Worm (Caenorhabditis elegans) whole organism, young adult: ENCODE results near the gene srg-3.

Experiments
- B0035.1 ChIP-seq: sonication (generic microtip); optimal IDR thresholded peaks from 2 replicates; lab custom pipeline; 2016; ENCODE audit warnings: missing genetic modification characterization, mild to moderate bottlenecking, missing compliant biosample characterization, missing genotype, missing genetic modification reagents
- B0336.3 ChIP-seq: fragments of 200-800 bp; sonication (Bioruptor generic); IDR thresholded peaks from 2 replicates; pipeline ENCODE4 v1.3.6; 2022; ENCODE audit warnings: missing genetic modification characterization, missing compliant biosample characterization
- C17E4.6 ChIP-seq: fragments of 200-800 bp; sonication (Bioruptor generic); IDR thresholded peaks from 2 replicates; pipeline ENCODE4 v1.3.6; 2022; ENCODE audit warnings: missing genetic modification reagents, missing genetic modification characterization, missing compliant biosample characterization
- D2030.7 ChIP-seq: fragments of 200-800 bp; sonication (Bioruptor generic); IDR thresholded peaks from 2 replicates; pipeline ENCODE4 v1.3.6; 2022; ENCODE audit warnings: missing genetic modification reagents, missing genetic modification characterization, missing compliant biosample characterization
- F22D6.2 ChIP-seq: sonication (generic microtip); optimal IDR thresholded peaks from 2 replicates; lab custom pipeline; 2016; ENCODE audit warnings: mild to moderate bottlenecking, missing genetic modification characterization, missing compliant biosample characterization
- Y53F4B.3 ChIP-seq: fragments of 200-800 bp; sonication (Bioruptor generic); IDR thresholded peaks from 2 replicates; pipeline ENCODE4 v1.3.6; 2022; ENCODE audit warnings: missing genetic modification reagents, missing genetic modification characterization, missing compliant biosample characterization
- Y53G8AR.9 ChIP-seq: fragments of 200-800 bp; sonication (Bioruptor generic); conservative IDR thresholded peaks from 2 replicates; pipeline ENCODE4 v1.3.6; 2022; ENCODE audit warnings: missing genetic modification reagents, missing genetic modification characterization, missing compliant biosample characterization
- Y79H2A.3 ChIP-seq: fragments of 200-800 bp; sonication (Bioruptor generic); conservative IDR thresholded peaks from 2 replicates; pipeline ENCODE4 v1.3.6; 2022; ENCODE audit warnings: missing genetic modification reagents, missing genetic modification characterization, missing compliant biosample characterization
- Y95B8A.8 ChIP-seq: fragments of 200-800 bp; sonication (Bioruptor generic); IDR thresholded peaks from 2 replicates; pipeline ENCODE4 v1.3.6; 2022; ENCODE audit warnings: missing genetic modification reagents, missing genetic modification characterization, missing compliant biosample characterization
- aptf-2 ChIP-seq: fragments of 200-800 bp; sonication (Bioruptor generic); conservative IDR thresholded peaks from 2 replicates; pipeline ENCODE4 v1.3.6; 2022; ENCODE audit warnings: missing genetic modification reagents, missing genetic modification characterization, missing compliant biosample characterization
- attf-3 ChIP-seq: fragments of 200-800 bp; sonication (Bioruptor generic); conservative IDR thresholded peaks from 2 replicates; pipeline ENCODE4 v1.3.6; 2022; ENCODE audit warnings: missing genetic modification reagents, missing genetic modification characterization, missing compliant biosample characterization
- ceh-100 ChIP-seq: fragments of 200-800 bp; sonication (Bioruptor generic); IDR thresholded peaks from 2 replicates; pipeline ENCODE4 v1.3.6; 2022; ENCODE audit warnings: missing genetic modification reagents, missing genetic modification characterization, missing compliant biosample characterization
- ceh-27 ChIP-seq: fragments of 200-800 bp; sonication (Bioruptor generic); optimal IDR thresholded peaks from 2 replicates; lab custom pipeline; 2018; ENCODE audit warnings: mild to moderate bottlenecking, missing genetic modification characterization, moderate library complexity, missing compliant biosample characterization
- chd-7 ChIP-seq: sonication (generic microtip); optimal IDR thresholded peaks from 2 replicates; lab custom pipeline; 2016; ENCODE audit warnings: mild to moderate bottlenecking, missing genetic modification characterization, moderate library complexity, missing compliant biosample characterization
- die-1 ChIP-seq: sonication (generic microtip); optimal IDR thresholded peaks from 2 replicates; lab custom pipeline; 2016; ENCODE audit warnings: missing genotype, mild to moderate bottlenecking, missing genetic modification characterization, missing compliant biosample characterization
- dox-1 ChIP-seq: fragments of 200-800 bp; sonication (Bioruptor generic); IDR thresholded peaks from 2 replicates; pipeline ENCODE4 v1.3.6; 2022; ENCODE audit warnings: missing genetic modification reagents, missing genetic modification characterization, missing compliant biosample characterization
- dpl-1 ChIP-seq: fragments of 150-350 bp; optimal IDR thresholded peaks from 2 replicates; lab custom pipeline; 2014; ENCODE audit warnings: missing biosample characterization, missing genetic modification reagents, missing genetic modification characterization
- efl-1 ChIP-seq: fragments of 150-350 bp; optimal IDR thresholded peaks from 2 replicates; lab custom pipeline; 2014; ENCODE audit warnings: missing biosample characterization, missing genetic modification reagents, missing genetic modification characterization
- egl-44 ChIP-seq: fragments of 200-800 bp; sonication (Bioruptor generic); IDR thresholded peaks from 2 replicates; pipeline ENCODE4 v1.3.6; 2022; ENCODE audit warnings: missing genetic modification reagents, missing genetic modification characterization, missing compliant biosample characterization
- egrh-3 ChIP-seq: fragments of 200-800 bp; sonication (Bioruptor generic); IDR thresholded peaks from 2 replicates; pipeline ENCODE4 v1.3.6; 2022; ENCODE audit warnings: missing genetic modification reagents, missing genetic modification characterization, missing compliant biosample characterization
- ekl-4 ChIP-seq: fragments of 200-800 bp; sonication (Bioruptor generic); IDR thresholded peaks from 2 replicates; pipeline ENCODE4 v1.3.6; 2022; ENCODE audit warnings: missing genetic modification reagents, missing genetic modification characterization, missing compliant biosample characterization
- hmg-1.2 ChIP-seq: fragments of 200-800 bp; sonication (Bioruptor generic); IDR thresholded peaks from 2 replicates; pipeline ENCODE4 v1.3.6; 2022; ENCODE audit warnings: missing genetic modification reagents, missing genetic modification characterization, missing compliant biosample characterization
- let-526 ChIP-seq: fragments of 200-800 bp; sonication (Bioruptor generic); IDR thresholded peaks from 2 replicates; pipeline ENCODE4 v1.3.6; 2022; ENCODE audit warnings: missing genetic modification reagents, missing genetic modification characterization, missing compliant biosample characterization
- let-607 ChIP-seq, 2 experiments: fragments of 200-800 bp in 1 of 2; sonication (Bioruptor generic) in 1 of 2; sonication (generic microtip) in 1 of 2; optimal IDR thresholded peaks; 2 replicates each; lab custom pipeline; 2016 to 2018; ENCODE audit warnings: mild to moderate bottlenecking in 2 of 2, missing compliant biosample characterization in 2 of 2, missing genetic modification characterization in 2 of 2, moderate library complexity in 2 of 2, missing genotype in 1 of 2
- lin-26 ChIP-seq: fragments of 200-800 bp; sonication (Bioruptor generic); IDR thresholded peaks from 2 replicates; pipeline ENCODE4 v1.3.6; 2022; ENCODE audit warnings: missing genetic modification reagents, missing genetic modification characterization, missing compliant biosample characterization
- lir-1 ChIP-seq: fragments of 200-800 bp; sonication (Bioruptor generic); conservative IDR thresholded peaks from 2 replicates; pipeline ENCODE4 v1.3.6; 2022; ENCODE audit warnings: missing genetic modification reagents, missing genetic modification characterization, missing compliant biosample characterization
- lsl-1 ChIP-seq: fragments of 200-800 bp; sonication (Bioruptor generic); optimal IDR thresholded peaks from 2 replicates; lab custom pipeline; 2018; ENCODE audit warnings: mild to moderate bottlenecking, missing genetic modification characterization, moderate library complexity, missing compliant biosample characterization
- madf-6 ChIP-seq: fragments of 200-800 bp; sonication (Bioruptor generic); IDR thresholded peaks from 2 replicates; pipeline ENCODE4 v1.3.6; 2022; ENCODE audit warnings: missing genetic modification reagents, missing genetic modification characterization, missing compliant biosample characterization
- mel-28 ChIP-seq: sonication (generic microtip); optimal IDR thresholded peaks from 2 replicates; lab custom pipeline; 2016; ENCODE audit warnings: borderline replicate concordance, mild to moderate bottlenecking, missing genetic modification characterization, missing compliant biosample characterization
- mxl-1 ChIP-seq: sonication (generic microtip); optimal IDR thresholded peaks from 2 replicates; lab custom pipeline; 2016; ENCODE audit warnings: missing genetic modification characterization, missing compliant biosample characterization
- nfyb-1 ChIP-seq: fragments of 200-800 bp; sonication (Bioruptor generic); IDR thresholded peaks from 2 replicates; pipeline ENCODE4 v1.3.6; 2022; ENCODE audit warnings: missing genetic modification reagents, missing genetic modification characterization, missing compliant biosample characterization
- nhr-80 ChIP-seq: sonication (generic microtip); optimal IDR thresholded peaks from 2 replicates; lab custom pipeline; 2016; ENCODE audit warnings: missing genetic modification characterization, missing compliant biosample characterization
- repo-1 ChIP-seq: sonication (generic microtip); optimal IDR thresholded peaks from 2 replicates; lab custom pipeline; 2017; ENCODE audit warnings: mild to moderate bottlenecking, missing genetic modification characterization, missing compliant biosample characterization
- sptf-2 ChIP-seq: fragments of 200-800 bp; sonication (Bioruptor generic); optimal IDR thresholded peaks from 2 replicates; lab custom pipeline; 2018; ENCODE audit warnings: mild to moderate bottlenecking, missing genetic modification characterization, missing compliant biosample characterization
- tbx-9 ChIP-seq: sonication (generic microtip); optimal IDR thresholded peaks from 2 replicates; lab custom pipeline; 2016; ENCODE audit warnings: borderline replicate concordance, missing genetic modification characterization, inconsistent platforms, missing compliant biosample characterization
- xnd-1 ChIP-seq: sonication (generic microtip); optimal IDR thresholded peaks from 2 replicates; lab custom pipeline; 2016; ENCODE audit warnings: missing genotype, missing genetic modification reagents, missing genetic modification characterization, missing compliant biosample characterization
- ztf-25 ChIP-seq: fragments of 200-800 bp; sonication (Bioruptor generic); IDR thresholded peaks from 2 replicates; pipeline ENCODE4 v1.3.6; 2022; ENCODE audit warnings: missing genetic modification reagents, missing genetic modification characterization, missing compliant biosample characterization
- ztf-26 ChIP-seq: sonication (generic microtip); optimal IDR thresholded peaks from 2 replicates; lab custom pipeline; 2017; ENCODE audit warnings: missing genetic modification characterization, missing compliant biosample characterization
- ztf-3 ChIP-seq: fragments of 200-800 bp; sonication (Bioruptor generic); optimal IDR thresholded peaks from 2 replicates; lab custom pipeline; 2018; ENCODE audit warnings: mild to moderate bottlenecking, missing genetic modification characterization, missing compliant biosample characterization

The srg-3 gene

DNA sequence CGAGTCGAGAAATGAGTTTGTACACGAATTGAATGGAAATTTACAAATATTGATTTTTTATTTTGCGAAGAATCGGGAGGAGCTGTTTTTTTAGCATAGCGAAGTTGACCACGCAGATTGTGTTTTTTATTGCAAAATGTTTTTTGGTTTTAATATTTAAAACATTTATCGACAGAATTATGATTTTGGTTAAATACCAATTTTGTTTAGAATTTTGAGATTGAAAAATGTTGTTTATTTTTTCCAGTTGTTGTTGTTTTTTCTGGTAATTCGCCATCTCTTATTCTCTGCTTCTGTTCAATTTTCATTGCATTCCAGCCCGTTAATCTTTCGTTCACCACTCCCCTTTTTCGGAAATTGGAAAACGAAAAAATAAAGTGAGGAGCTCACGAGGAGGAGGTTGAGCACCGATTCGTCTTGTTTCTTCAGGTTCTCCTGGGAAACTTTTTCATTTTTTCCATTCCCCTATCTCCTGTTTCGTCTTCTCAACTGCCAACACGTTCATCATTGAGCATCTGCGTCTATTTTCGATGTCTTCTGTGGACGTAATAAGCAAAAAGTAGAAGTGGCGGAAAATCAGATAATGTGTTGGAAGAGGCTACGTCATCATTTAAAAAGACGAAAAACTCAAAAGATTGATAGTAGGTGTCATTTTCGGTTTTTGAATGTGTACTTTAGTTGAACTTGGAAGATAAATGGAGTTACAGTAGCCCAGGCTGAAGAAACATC lies 26.0 kb upstream of the srg-3 start, which contains the start of gene F47D12.7:
TSS of gene F47D12.7 (minus strand) at position 51 of the 729 bp plus-strand sequence.
- TF ChIP-seq nhr-80, result no peak
- TF ChIP-seq nfyb-1 (GFP tag; lab: Robert Waterston, UW), result no peak
- TF ChIP-seq repo-1 (tag; lab: Kevin White, UChicago), result no peak
- TF ChIP-seq Y79H2A.3 (GFP tag; lab: Robert Waterston, UW), result no peak
- TF ChIP-seq Y95B8A.8 (GFP tag; lab: Robert Waterston, UW), result no peak
- TF ChIP-seq madf-6 (GFP tag; lab: Robert Waterston, UW), result no peak
- no peak for TF ChIP-seq dox-1 (GFP tag; lab: Robert Waterston, UW)
- TF ChIP-seq B0035.1 (tag; lab: Kevin White, UChicago), result no peak
- TF ChIP-seq egl-44 (GFP tag; lab: Robert Waterston, UW), result no peak
- TF ChIP-seq F22D6.2, result no peak
- TF ChIP-seq D2030.7 (GFP tag; lab: Robert Waterston, UW), result no peak

DNA sequence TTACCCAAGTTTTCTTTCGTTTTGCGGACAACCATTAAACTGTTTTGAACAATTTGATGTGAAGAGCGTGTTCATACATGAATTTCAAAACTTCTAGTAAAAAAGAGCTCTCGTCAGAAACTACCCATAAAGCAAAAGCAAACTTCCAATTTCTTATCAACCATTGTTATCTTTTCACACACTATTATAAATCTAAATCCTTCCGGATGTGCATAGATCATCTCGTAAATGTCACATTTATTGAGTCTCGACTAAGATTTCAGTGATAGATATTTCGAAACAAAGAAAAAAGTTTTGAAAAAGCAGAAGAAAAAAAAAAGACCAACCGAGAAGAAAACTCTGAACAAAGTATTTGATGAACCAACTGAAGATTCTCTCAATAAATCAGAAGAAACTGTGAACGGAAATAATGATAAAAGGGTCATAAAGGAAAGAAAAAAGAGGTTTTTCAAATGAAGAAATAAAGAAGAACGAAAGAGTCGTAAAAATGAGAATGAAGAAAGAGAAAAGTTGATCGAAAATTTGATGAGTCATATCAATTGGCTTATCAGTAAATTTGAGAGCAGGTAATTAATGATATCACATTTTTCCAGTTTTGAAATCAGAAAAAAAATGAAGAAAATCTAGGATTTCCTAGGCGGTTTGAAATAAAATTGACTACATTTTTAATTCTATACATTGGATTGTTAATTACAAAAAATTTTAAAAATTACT lies 20.4 kb upstream of the srg-3 start:
- TF ChIP-seq C17E4.6 (GFP tag; lab: Robert Waterston, UW) (no peak), nhr-80 (peak; percentile 26)

DNA sequence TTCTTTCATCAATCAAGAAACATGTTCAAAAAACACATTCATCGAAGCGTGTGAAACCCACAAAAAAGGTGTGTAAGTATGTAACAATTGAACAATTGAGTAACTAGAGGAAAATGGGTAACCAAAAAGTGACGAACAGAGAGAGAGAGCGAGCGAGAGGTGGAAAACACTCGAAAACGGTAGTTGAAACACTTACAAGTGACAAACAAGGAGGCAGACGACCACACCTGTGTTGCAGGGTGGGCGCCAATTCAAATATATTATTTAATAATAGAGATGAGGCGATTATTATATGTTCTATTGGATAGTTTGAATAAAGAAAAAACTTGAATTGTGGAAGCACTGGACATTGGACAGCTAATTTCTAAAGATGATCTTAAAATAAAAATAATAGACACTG lies 19.2 kb upstream of the srg-3 start:
- TF ChIP-seq ceh-27 (GFP tag; lab: Kevin White, UChicago) (peak; percentile 27), lin-26 (no peak)

DNA sequence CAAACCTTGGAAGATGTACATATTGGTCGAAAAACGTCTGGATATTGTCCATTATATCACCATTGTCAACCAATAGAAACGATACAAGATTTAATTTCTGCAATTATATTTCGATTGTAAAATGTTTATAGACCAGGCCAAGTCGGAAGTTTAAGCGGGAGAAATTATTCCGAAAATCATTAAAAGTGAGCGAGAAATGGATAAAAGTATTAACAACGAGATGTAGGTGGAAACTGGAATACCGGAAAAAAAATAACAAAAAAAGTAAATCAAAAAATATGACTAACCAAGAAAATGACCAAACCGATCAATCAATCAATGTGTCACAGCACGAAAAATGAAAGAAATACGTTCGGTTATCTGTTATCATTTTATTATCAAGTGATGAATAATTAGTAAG lies 17.0 kb upstream of the srg-3 start, which contains the start of gene F47D12.6:
TSS of gene F47D12.6 (minus strand) at position 101 of the 400 bp plus-strand sequence.
- TF ChIP-seq let-607 (tag; optimal IDR thresholded peaks at IDR 0.05; lab: Kevin White, UChicago) (no peak), nhr-80 (peak; percentile 0)

DNA sequence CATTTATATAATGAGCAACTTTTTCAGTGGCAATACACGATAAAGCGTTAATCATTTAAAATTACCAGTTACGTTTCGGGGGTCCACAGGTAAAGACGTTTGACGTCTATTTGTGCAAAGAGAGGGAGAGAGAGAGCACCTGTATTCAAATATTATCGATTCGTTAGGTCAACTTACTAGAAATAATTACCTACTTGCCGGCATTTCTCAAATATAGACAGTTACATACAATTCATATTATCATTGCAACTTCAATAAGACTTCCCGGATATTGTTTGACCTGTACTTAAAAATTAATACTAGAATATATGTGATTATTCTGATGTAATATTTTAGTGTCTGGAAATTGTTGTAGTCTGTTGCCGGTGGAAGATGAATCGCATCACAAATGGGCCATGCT lies 15.7 kb upstream of the srg-3 start, which contains the start of gene gadr-3:
TSS of gene gadr-3 (minus strand) at position 101 of the 400 bp plus-strand sequence.
- TF ChIP-seq mxl-1 (tag; lab: Kevin White, UChicago), result no peak
- TF ChIP-seq ceh-100 (GFP tag; lab: Robert Waterston, UW), result no peak
- no peak for TF ChIP-seq chd-7 (tag; lab: Kevin White, UChicago)
- no peak for TF ChIP-seq ztf-3 (GFP tag; lab: Kevin White, UChicago)
- TF ChIP-seq sptf-2 (GFP tag; lab: Kevin White, UChicago), result no peak
- no peak for TF ChIP-seq lir-1
- TF ChIP-seq ztf-26 (tag; lab: Kevin White, UChicago), result no peak
- TF ChIP-seq Y53G8AR.9 (GFP tag; lab: Robert Waterston, UW), result no peak
- no peak for TF ChIP-seq attf-3 (GFP tag; lab: Robert Waterston, UW)
- no peak for TF ChIP-seq dpl-1 (GFP tag; lab: Kevin White, UChicago)
- no peak for TF ChIP-seq egl-44 (GFP tag; lab: Robert Waterston, UW)
- no peak for TF ChIP-seq tbx-9
- no peak for TF ChIP-seq Y53F4B.3
- TF ChIP-seq ztf-25 (GFP tag; lab: Robert Waterston, UW), result no peak

DNA sequence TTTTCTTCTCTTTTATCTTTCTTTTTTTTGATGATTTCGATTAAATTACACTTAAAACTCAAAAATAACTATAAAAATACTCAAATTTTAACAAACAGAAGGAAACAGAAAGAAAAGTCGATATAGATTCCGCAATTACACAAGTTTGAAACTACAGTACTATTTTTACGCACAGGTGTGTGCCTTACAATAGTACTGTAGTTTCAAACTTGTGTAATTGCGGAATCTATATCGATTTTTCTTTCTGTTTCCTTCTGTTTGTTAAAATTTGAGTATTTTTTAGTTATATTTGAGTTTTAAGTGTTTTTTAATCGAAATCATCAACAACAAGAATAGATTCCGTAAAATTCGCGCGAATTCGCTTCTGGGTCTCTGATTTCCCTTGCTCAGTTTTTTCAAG lies 12.8 kb upstream of the srg-3 start:
- TF ChIP-seq ekl-4 (GFP tag; lab: Robert Waterston, UW) (0 out of 2 replicates have a peak, but pooled peaks have one; percentile 23), let-526 (GFP tag; lab: Robert Waterston, UW) (no peak), xnd-1 (peak; percentile 91), hmg-1.2 (GFP tag; lab: Robert Waterston, UW) (0 out of 2 replicates have a peak, but pooled peaks have one; percentile 14), die-1 (tag; lab: Kevin White, UChicago) (no peak), egrh-3 (GFP tag; lab: Robert Waterston, UW) (no peak), mel-28 (tag; lab: Kevin White, UChicago) (no peak), nhr-80 (no peak), B0336.3 (no peak), lsl-1 (GFP tag; lab: Kevin White, UChicago) (peak; percentile 89), aptf-2 (GFP tag; lab: Robert Waterston, UW) (no peak), efl-1 (GFP tag; lab: Kevin White, UChicago) (peak; percentile 6)
